Worm (Caenorhabditis elegans) whole organism, L4 larva: ENCODE results near the gene prx-1.

Experiments
- F26F4.8 ChIP-seq: fragments of 200-800 bp; sonication (Bioruptor generic); conservative IDR thresholded peaks from 2 replicates; pipeline ENCODE4 v1.3.6; 2022; ENCODE audit warnings: missing genetic modification characterization, missing compliant biosample characterization
- F44E2.7 ChIP-seq: fragments of 200-800 bp; sonication (Bioruptor generic); IDR thresholded peaks from 2 replicates; pipeline ENCODE4 v2.1.2; 2022; ENCODE audit warnings: missing genetic modification characterization, missing compliant biosample characterization
- F49E8.2 ChIP-seq: sonication (generic microtip); optimal IDR thresholded peaks from 2 replicates; lab custom pipeline; 2016; ENCODE audit warnings: missing compliant biosample characterization, mild to moderate bottlenecking, missing genetic modification characterization, borderline replicate concordance
- Y48G9A.11 ChIP-seq: fragments of 200-800 bp; sonication (Bioruptor generic); IDR thresholded peaks from 2 replicates; pipeline ENCODE4 v1.3.6; 2022; ENCODE audit warnings: missing genetic modification reagents, missing genetic modification characterization, missing compliant biosample characterization
- Y5F2A.4 ChIP-seq: fragments of 200-800 bp; sonication (Bioruptor generic); optimal IDR thresholded peaks from 2 replicates; lab custom pipeline; 2018; ENCODE audit warnings: mild to moderate bottlenecking, missing genetic modification characterization, missing compliant biosample characterization
- ZK337.2 ChIP-seq: fragments of 200-800 bp; sonication (Bioruptor generic); IDR thresholded peaks from 2 replicates; pipeline ENCODE4 v1.3.6; 2022; ENCODE audit warnings: missing genetic modification reagents, missing genetic modification characterization, missing compliant biosample characterization
- aha-1 ChIP-seq: fragments of 150-350 bp; peaks from one replicate; lab custom pipeline; 2014; ENCODE audit warnings: missing biosample characterization, missing genetic modification characterization
- ceh-28 ChIP-seq: fragments of 150-350 bp; optimal IDR thresholded peaks from 2 replicates; lab custom pipeline; 2014; ENCODE audit warnings: missing biosample characterization, missing genetic modification reagents, missing genetic modification characterization
- ceh-62 ChIP-seq: sonication (generic microtip); optimal IDR thresholded peaks from 2 replicates; lab custom pipeline; 2017; ENCODE audit warnings: missing biosample characterization, missing genetic modification characterization
- ceh-82 ChIP-seq: sonication (generic microtip); optimal IDR thresholded peaks from 2 replicates; lab custom pipeline; 2017; ENCODE audit warnings: missing biosample characterization, missing genetic modification characterization
- daf-16 ChIP-seq, 3 experiments: sonication (generic microtip); optimal IDR thresholded peaks; 2 replicates each; lab custom pipeline; 2016 to 2017; ENCODE audit warnings: missing genetic modification characterization in 3 of 3, missing genetic modification reagents in 3 of 3, mild to moderate bottlenecking in 2 of 3, missing compliant biosample characterization in 2 of 3, missing biosample characterization in 1 of 3, moderate library complexity in 1 of 3
- dve-1 ChIP-seq: sonication (generic microtip); optimal IDR thresholded peaks from 2 replicates; lab custom pipeline; 2017; ENCODE audit warnings: antibody characterized with exemption, mild to moderate bottlenecking, missing genetic modification characterization, missing compliant biosample characterization; ENCODE audit not compliant: insufficient read depth
- fkh-10 ChIP-seq: fragments of 150-350 bp; optimal IDR thresholded peaks from 2 replicates; lab custom pipeline; 2014; ENCODE audit warnings: missing biosample characterization, missing genetic modification reagents, missing genetic modification characterization
- hlh-11 ChIP-seq: fragments of 200-800 bp; sonication (Bioruptor generic); optimal IDR thresholded peaks from 2 replicates; lab custom pipeline; 2018; ENCODE audit warnings: mild to moderate bottlenecking, missing genetic modification characterization, missing compliant biosample characterization
- hlh-30 ChIP-seq: sonication (generic microtip); optimal IDR thresholded peaks from 2 replicates; lab custom pipeline; 2017; ENCODE audit warnings: antibody characterized with exemption, mild to moderate bottlenecking, missing genetic modification characterization, missing compliant biosample characterization; ENCODE audit not compliant: insufficient read depth
- hmg-1.1 ChIP-seq: fragments of 200-800 bp; sonication (Bioruptor generic); IDR thresholded peaks from 2 replicates; pipeline ENCODE4 v1.3.6; 2022; ENCODE audit warnings: missing genetic modification reagents, missing genetic modification characterization, missing compliant biosample characterization
- lin-13 ChIP-seq: fragments of 150-350 bp; optimal IDR thresholded peaks from 2 replicates; lab custom pipeline; 2014; ENCODE audit warnings: missing biosample characterization, missing genetic modification reagents, missing genetic modification characterization
- lin-15B ChIP-seq: fragments of 150-350 bp; sonication (generic microtip); optimal IDR thresholded peaks from 3 replicates; lab custom pipeline; 2014; ENCODE audit warnings: missing biosample characterization, missing genetic modification characterization
- lin-29 ChIP-seq: fragments of 200-800 bp; sonication (Bioruptor generic); IDR thresholded peaks from 2 replicates; pipeline ENCODE4 v1.3.6; 2022; ENCODE audit warnings: missing genetic modification reagents, missing genetic modification characterization, missing compliant biosample characterization
- lin-38 ChIP-seq: fragments of 200-800 bp; sonication (Bioruptor generic); IDR thresholded peaks from 2 replicates; pipeline ENCODE4 v1.3.6; 2022; ENCODE audit warnings: missing genetic modification reagents, missing genetic modification characterization, missing compliant biosample characterization
- madf-9 ChIP-seq: fragments of 200-800 bp; sonication (Bioruptor generic); conservative IDR thresholded peaks from 2 replicates; pipeline ENCODE4 v1.3.6; 2022; ENCODE audit warnings: missing genetic modification reagents, missing genetic modification characterization, missing compliant biosample characterization
- mxl-3 ChIP-seq: fragments of 200-800 bp; sonication (Bioruptor generic); optimal IDR thresholded peaks from 2 replicates; lab custom pipeline; 2018; ENCODE audit warnings: mild to moderate bottlenecking, missing genetic modification characterization, missing compliant biosample characterization
- nhr-10 ChIP-seq: fragments of 150-350 bp; optimal IDR thresholded peaks from 2 replicates; lab custom pipeline; 2014; ENCODE audit warnings: missing biosample characterization, missing genetic modification characterization
- nhr-11 ChIP-seq: fragments of 150-350 bp; optimal IDR thresholded peaks from 2 replicates; lab custom pipeline; 2014; ENCODE audit warnings: missing biosample characterization, missing genetic modification characterization
- nhr-237 ChIP-seq: sonication (generic microtip); optimal IDR thresholded peaks from 2 replicates; lab custom pipeline; 2017; ENCODE audit warnings: missing biosample characterization, missing genetic modification characterization
- nhr-28 ChIP-seq: fragments of 150-350 bp; optimal IDR thresholded peaks from 2 replicates; lab custom pipeline; 2014; ENCODE audit warnings: missing biosample characterization, missing genetic modification characterization
- sdz-12 ChIP-seq: fragments of 200-800 bp; sonication (Bioruptor generic); optimal IDR thresholded peaks from 2 replicates; lab custom pipeline; 2018; ENCODE audit warnings: mild to moderate bottlenecking, missing genetic modification characterization, missing compliant biosample characterization
- set-16 ChIP-seq: fragments of 200-800 bp; sonication (Bioruptor generic); IDR thresholded peaks from 2 replicates; pipeline ENCODE4 v1.3.6; 2022; ENCODE audit warnings: missing genetic modification reagents, missing genetic modification characterization, missing compliant biosample characterization
- spr-3 ChIP-seq: fragments of 200-800 bp; sonication (Bioruptor generic); optimal IDR thresholded peaks from 2 replicates; lab custom pipeline; 2018; ENCODE audit warnings: mild to moderate bottlenecking, missing genetic modification characterization, missing compliant biosample characterization
- tag-97 ChIP-seq: fragments of 200-800 bp; sonication (Bioruptor generic); IDR thresholded peaks from 2 replicates; pipeline ENCODE4 v1.3.6; 2022; ENCODE audit warnings: missing genetic modification characterization, missing compliant biosample characterization
- unc-62 ChIP-seq, 3 experiments: fragments of 150-350 bp in 1 of 3; sonication (generic microtip); optimal IDR thresholded peaks in 2 of 3; peaks in 1 of 3; 1 replicate in 1 of 3; 2 replicates in 2 of 3; lab custom pipeline; 2014 to 2017; ENCODE audit warnings: missing biosample characterization in 3 of 3, missing genetic modification characterization in 3 of 3, missing genetic modification reagents in 3 of 3, missing genotype in 1 of 3
- zfp-2 ChIP-seq: sonication (generic microtip); optimal IDR thresholded peaks from 2 replicates; lab custom pipeline; 2016; ENCODE audit warnings: mild to moderate bottlenecking, missing genetic modification characterization, missing compliant biosample characterization
- zip-2 ChIP-seq: fragments of 150-350 bp; optimal IDR thresholded peaks from 2 replicates; lab custom pipeline; 2014; ENCODE audit warnings: missing biosample characterization, missing genetic modification characterization

Gene prx-1

ce11 chrX:14313627-14314026, at the start of gene prx-1:
TSS of gene prx-1 (plus strand) at chrX:14313927.
- TF ChIP-seq lin-15B = no peak
- peak; percentile 62 for TF ChIP-seq nhr-28
- TF ChIP-seq daf-16 (GFP tag; optimal IDR thresholded peaks at IDR 0.05; lab: Kevin White, UChicago) = no peak
- TF ChIP-seq daf-16 (tag; optimal IDR thresholded peaks at IDR 0.05; lab: Kevin White, UChicago) = no peak
- TF ChIP-seq F49E8.2 (tag; lab: Kevin White, UChicago) = no peak
- no peak for TF ChIP-seq lin-29 (GFP tag; lab: Robert Waterston, UW)
- TF ChIP-seq ceh-62 (tag; lab: Kevin White, UChicago) = no peak
- TF ChIP-seq hlh-30 = peak; percentile 3
- peak; percentile 21 for TF ChIP-seq dve-1 (tag; lab: Kevin White, UChicago)
- TF ChIP-seq, all 104 proteins: peak for 3

- no peak for TF ChIP-seq nhr-28
- TF ChIP-seq mxl-3 (GFP tag; lab: Kevin White, UChicago) = no peak
- no peak for TF ChIP-seq ceh-28 (tag; lab: Kevin White, UChicago)
- peak in 1 of 2 experiments; percentile 95 for TF ChIP-seq unc-62 (GFP tag; optimal IDR thresholded peaks at IDR 0.05 in 1 of 2; lab: Kevin White, UChicago)
- no peak for TF ChIP-seq unc-62 (tag; optimal IDR thresholded peaks at IDR 0.05; lab: Kevin White, UChicago)
- no peak for TF ChIP-seq sdz-12
These were observed 46.6 kb upstream of the prx-1 start for ce11 chrX:14267170-14267569.

- no peak for TF ChIP-seq tag-97
- TF ChIP-seq nhr-28 = no peak
- no peak for TF ChIP-seq set-16 (GFP tag; lab: Robert Waterston, UW)
- TF ChIP-seq F44E2.7 (GFP tag; lab: Robert Waterston, UW) = no peak
These were observed 45.9 kb upstream of the prx-1 start, which contains the start of gene del-1 for ce11 chrX:14267781-14268180. TSS of gene del-1 (plus strand) at chrX:14268081.

ce11 chrX:14281526-14281925, 32.2 kb upstream of the prx-1 start, which contains the start of gene E02H4.2:
TSS of gene E02H4.2 (minus strand) at chrX:14281626.
- no peak for TF ChIP-seq zip-2 (tag; lab: Kevin White, UChicago)
- no peak for TF ChIP-seq Y48G9A.11 (GFP tag; lab: Robert Waterston, UW)
- no peak for TF ChIP-seq dve-1 (tag; lab: Kevin White, UChicago)
- no peak for TF ChIP-seq F26F4.8
- no peak for TF ChIP-seq ceh-82 (tag; lab: Kevin White, UChicago)

- TF ChIP-seq ZK337.2 (0 out of 2 replicates have a peak, but pooled peaks have one; percentile 2), zfp-2 (tag; lab: Kevin White, UChicago) (no peak), daf-16 (GFP tag; optimal IDR thresholded peaks at IDR 0.05; lab: Kevin White, UChicago) (peak in 1 of 2 experiments; percentile 84), daf-16 (tag; optimal IDR thresholded peaks at IDR 0.05; lab: Kevin White, UChicago) (no peak), spr-3 (GFP tag; lab: Kevin White, UChicago) (no peak), hlh-11 (tag; lab: Kevin White, UChicago) (peak; percentile 53), nhr-11 (peak; percentile 91), nhr-10 (no peak), hmg-1.1 (peak; percentile 25; the same call in 1 of the 2 replicates), lin-38 (GFP tag; lab: Robert Waterston, UW) (no peak), F49E8.2 (tag; lab: Kevin White, UChicago) (no peak), hlh-30 (peak; percentile 33), aha-1 (tag; lab: Kevin White, UChicago) (peak; percentile 85)
These were observed 25.8 kb upstream of the prx-1 start for ce11 chrX:14287888-14288287.

ce11 chrX:14289993-14290392, 23.7 kb upstream of the prx-1 start:
- TF ChIP-seq aha-1 (tag; lab: Kevin White, UChicago) (peak; percentile 73), lin-13 (GFP tag; lab: Kevin White, UChicago) (no peak), set-16 (GFP tag; lab: Robert Waterston, UW) (peak; percentile 82), madf-9 (no peak), ceh-28 (tag; lab: Kevin White, UChicago) (no peak), fkh-10 (GFP tag; lab: Kevin White, UChicago) (no peak), nhr-237 (tag; lab: Kevin White, UChicago) (no peak), Y5F2A.4 (GFP tag; lab: Kevin White, UChicago) (no peak)
